Fruit fly (Drosophila melanogaster): Measurements from ENCODE around the gene CG18249.
A peak's percentile ranks its signal among the peaks of the same experiment; 100 is the strongest.

CG18249 gene

DNA sequence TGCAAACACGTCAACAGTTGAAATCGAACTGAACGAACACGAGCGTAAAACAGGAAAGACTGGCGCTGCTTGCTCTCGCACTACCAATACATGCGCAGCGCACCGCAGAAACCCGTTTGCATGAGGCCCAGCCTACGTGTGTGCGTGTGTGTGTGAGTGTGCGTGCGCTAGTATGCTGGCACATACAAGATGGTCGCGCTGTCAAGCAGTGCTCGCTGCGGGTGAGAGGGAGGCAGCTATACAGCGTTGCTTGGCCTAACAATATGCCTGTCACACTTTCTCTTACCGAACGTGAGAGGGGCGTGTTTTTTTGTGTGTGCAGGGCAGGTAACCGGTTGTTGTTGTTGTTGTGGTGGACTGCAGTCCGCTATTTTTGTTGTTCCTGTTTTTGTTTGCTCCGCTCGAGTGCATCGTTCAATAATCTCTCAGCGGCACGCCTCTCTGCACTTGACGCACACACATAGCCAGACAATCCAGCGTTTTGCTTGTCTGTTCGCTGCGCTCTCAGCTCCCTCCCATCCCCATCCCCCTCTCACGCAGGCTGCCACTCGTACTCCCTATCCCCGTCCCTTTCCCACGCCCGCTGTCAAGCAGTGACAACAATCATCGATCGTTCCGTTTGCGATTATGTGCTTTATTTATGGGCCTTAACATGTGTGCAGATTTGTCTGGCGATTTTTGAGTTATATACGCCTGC is 38.4 kb upstream of the CG18249 start, which contains the start of gene grn (continued):
- TF ChIP-seq usp (GFP tag; optimal IDR thresholded peaks at IDR 0.05) (no peak), emc (GFP tag; optimal IDR thresholded peaks at IDR 0.05) (no peak), CG10565 (GFP tag; optimal IDR thresholded peaks at IDR 0.05) (no peak), sna (GFP tag; IDR thresholded peaks at IDR 0.05; ENCODE audit: partially characterized antibody) (no peak), Max (GFP tag; optimal IDR thresholded peaks at IDR 0.05) (no peak), CG11696 (GFP tag; IDR thresholded peaks at IDR 0.05) (no peak), vfl (GFP tag; optimal IDR thresholded peaks at IDR 0.05) (peak; percentile 22), wor (GFP tag; IDR thresholded peaks at IDR 0.05) (no peak), CG16779 (GFP tag; IDR thresholded peaks at IDR 0.05) (0 out of 2 replicates have a peak, but pooled peaks have one; percentile 5), chif (GFP tag; optimal IDR thresholded peaks at IDR 0.05) (peak in 1 of 2 experiments; percentile 67), CG17328 (GFP tag; IDR thresholded peaks at IDR 0.05) (peak; percentile 46; the same call in 1 of the 2 replicates), CG10147 (GFP tag; optimal IDR thresholded peaks at IDR 0.05) (no peak), CG30403 (GFP tag; optimal IDR thresholded peaks at IDR 0.05) (no peak), schlank (tag; optimal IDR thresholded peaks at IDR 0.05) (no peak), unpg (GFP tag; optimal IDR thresholded peaks at IDR 0.05) (peak; percentile 12), CG5245 (GFP tag; optimal IDR thresholded peaks at IDR 0.05) (no peak), HLH54F (GFP tag; optimal IDR thresholded peaks at IDR 0.05) (no peak), Meics (GFP tag; optimal IDR thresholded peaks at IDR 0.05) (no peak), al (GFP tag; IDR thresholded peaks at IDR 0.05) (0 out of 2 replicates have a peak, but pooled peaks have one; percentile 22), CG4854 (GFP tag; optimal IDR thresholded peaks at IDR 0.05) (no peak), fd64A (GFP tag; optimal IDR thresholded peaks at IDR 0.05) (no peak), prd (optimal IDR thresholded peaks at IDR 0.05) (no peak), prd (GFP tag; IDR thresholded peaks at IDR 0.05) (peak; percentile 54), C15 (GFP tag; IDR thresholded peaks at IDR 0.05) (no peak), ap (GFP tag; IDR thresholded peaks at IDR 0.05) (no peak), CG13296 (GFP tag; optimal IDR thresholded peaks at IDR 0.05) (no peak), CG8359 (GFP tag; optimal IDR thresholded peaks at IDR 0.05; ENCODE audit: borderline replicate concordance) (no peak), Atf6 (GFP tag; IDR thresholded peaks at IDR 0.05) (peak; percentile 24; the same call in 1 of the 2 replicates), exex (tag; optimal IDR thresholded peaks at IDR 0.05) (no peak), CG3995 (GFP tag; optimal IDR thresholded peaks at IDR 0.05) (no peak), gem (tag; optimal IDR thresholded peaks at IDR 0.05) (no peak), slbo (GFP tag; IDR thresholded peaks at IDR 0.05) (peak; percentile 48; the same call in 1 of the 2 replicates), pan (optimal IDR thresholded peaks at IDR 0.05) (no peak), pan (GFP tag; optimal IDR thresholded peaks at IDR 0.05 in 1 of 2, IDR thresholded peaks at IDR 0.05 in 1 of 2) (peak in 1 of 2 experiments; percentile 79), Sry-δ (GFP tag; optimal IDR thresholded peaks at IDR 0.05) (no peak), CG8944 (GFP tag; optimal IDR thresholded peaks at IDR 0.05) (no peak), chinmo (GFP tag; IDR thresholded peaks at IDR 0.05; ENCODE audit: partially characterized antibody) (peak; percentile 93; the same call in 3 of the 4 replicates), CG9215 (GFP tag; IDR thresholded peaks at IDR 0.05) (peak; percentile 31; the same call in 1 of the 2 replicates), CG6254 (GFP tag; optimal IDR thresholded peaks at IDR 0.05) (no peak), CG17802 (tag; optimal IDR thresholded peaks at IDR 0.05) (no peak), zfh2 (GFP tag; optimal IDR thresholded peaks at IDR 0.05) (no peak), Optix (GFP tag; IDR thresholded peaks at IDR 0.05) (peak; percentile 33; the same call in 1 of the 3 replicates), Trl (optimal IDR thresholded peaks at IDR 0.05) (peak; percentile 61 to 62), Trl (GFP tag; optimal IDR thresholded peaks at IDR 0.05) (peak; percentile 27), seq (GFP tag; IDR thresholded peaks at IDR 0.05) (0 out of 2 replicates have a peak, but pooled peaks have one; percentile 35), CG12942 (GFP tag; optimal IDR thresholded peaks at IDR 0.05) (no peak), CG31388 (GFP tag; optimal IDR thresholded peaks at IDR 0.05) (no peak), CG1024 (GFP tag; IDR thresholded peaks at IDR 0.05) (no peak), Hmr (GFP tag; optimal IDR thresholded peaks at IDR 0.05) (peak; percentile 12), Nf-YC (tag; optimal IDR thresholded peaks at IDR 0.05) (peak; percentile 99), zfh1 (GFP tag; IDR thresholded peaks at IDR 0.05) (0 out of 3 replicates have a peak, but pooled peaks have one; percentile 20)
